Worm (Caenorhabditis elegans) whole organism, midembryonic: Measurements from ENCODE around the gene F59E12.8.
"Not testable (repeated sequence)": the region's sequence is repeated elsewhere in the genome, so short reads cannot be mapped to it uniquely, and the experiment has no call there.

ENCODE experiments used
- T22C8.4 ChIP-seq: fragments of 200-800 bp; sonication (Bioruptor generic); IDR thresholded peaks from 2 replicates; pipeline ENCODE4 v1.3.6; 2022; ENCODE audit warnings: missing genetic modification characterization, missing compliant biosample characterization
- cog-1 ChIP-seq: sonication (generic microtip); optimal IDR thresholded peaks from 2 replicates; lab custom pipeline; 2016; ENCODE audit warnings: missing genetic modification characterization, missing compliant biosample characterization
- flt-1 ChIP-seq: fragments of 200-800 bp; sonication (Bioruptor generic); IDR thresholded peaks from 2 replicates; pipeline ENCODE4 v1.3.6; 2022; ENCODE audit warnings: missing genetic modification characterization, missing compliant biosample characterization
- klf-2 ChIP-seq: fragments of 200-800 bp; sonication (Bioruptor generic); conservative IDR thresholded peaks from 2 replicates; pipeline ENCODE4 v1.3.6; 2022; ENCODE audit warnings: missing genetic modification reagents, missing genetic modification characterization, missing compliant biosample characterization
- med-1 ChIP-seq: sonication (generic microtip); optimal IDR thresholded peaks from 2 replicates; lab custom pipeline; 2017; ENCODE audit warnings: missing genetic modification characterization, mild to moderate bottlenecking, missing compliant biosample characterization, antibody characterized with exemption, missing genetic modification reagents; ENCODE audit not compliant: insufficient read depth
- ref-1 ChIP-seq: fragments of 200-800 bp; sonication (Bioruptor generic); conservative IDR thresholded peaks from 2 replicates; pipeline ENCODE4 v1.3.6; 2022; ENCODE audit warnings: missing genetic modification reagents, missing genetic modification characterization, missing compliant biosample characterization
- tab-1 ChIP-seq: fragments of 200-800 bp; sonication (Bioruptor generic); IDR thresholded peaks from 2 replicates; pipeline ENCODE4 v1.3.6; 2022; ENCODE audit warnings: missing genetic modification characterization, missing compliant biosample characterization
- ztf-23 ChIP-seq: fragments of 200-800 bp; sonication (Bioruptor generic); IDR thresholded peaks from 2 replicates; pipeline ENCODE4 v1.3.6; 2022; ENCODE audit warnings: missing genetic modification reagents, missing genetic modification characterization, missing compliant biosample characterization
- ztf-29 ChIP-seq: fragments of 200-800 bp; sonication (Bioruptor generic); IDR thresholded peaks from 2 replicates; pipeline ENCODE4 v1.3.6; 2022; ENCODE audit warnings: missing genetic modification reagents, missing genetic modification characterization, missing compliant biosample characterization

F59E12.8 gene

DNA sequence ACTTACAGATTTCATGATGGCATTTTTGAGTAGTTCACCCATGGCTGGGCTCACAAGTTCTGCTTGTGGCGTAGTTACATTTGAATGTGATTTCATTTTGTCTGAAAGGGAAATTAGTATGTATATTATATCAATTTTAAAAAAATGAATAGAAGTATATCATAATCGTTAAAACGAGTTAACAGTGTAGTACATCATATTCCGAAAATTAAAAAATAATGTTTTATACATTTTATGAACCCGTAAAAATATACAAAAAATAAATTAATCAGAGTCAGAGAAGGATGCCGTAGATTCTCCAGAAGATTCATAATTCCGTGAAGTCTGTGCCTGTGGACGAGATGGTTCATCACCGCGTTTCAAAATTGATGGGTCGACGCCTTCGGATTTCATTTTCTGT is 10.2 kb upstream of the F59E12.8 start, which contains the start of gene F59E12.9:
Gene F59E12.9, minus strand, starts transcription at position 101 of the 400 bp plus-strand sequence.
- TF ChIP-seq ref-1 (GFP tag; lab: Robert Waterston, UW) (no peak), T22C8.4 (no peak), tab-1 (GFP tag; lab: Robert Waterston, UW) (no peak), med-1 (GFP tag; lab: Kevin White, UChicago) (no peak), ztf-23 (GFP tag; lab: Robert Waterston, UW) (no peak), ztf-29 (GFP tag; lab: Robert Waterston, UW) (no peak), flt-1 (GFP tag; lab: Robert Waterston, UW) (no peak), klf-2 (GFP tag; lab: Robert Waterston, UW) (no peak), cog-1 (tag; lab: Kevin White, UChicago) (no peak)

DNA sequence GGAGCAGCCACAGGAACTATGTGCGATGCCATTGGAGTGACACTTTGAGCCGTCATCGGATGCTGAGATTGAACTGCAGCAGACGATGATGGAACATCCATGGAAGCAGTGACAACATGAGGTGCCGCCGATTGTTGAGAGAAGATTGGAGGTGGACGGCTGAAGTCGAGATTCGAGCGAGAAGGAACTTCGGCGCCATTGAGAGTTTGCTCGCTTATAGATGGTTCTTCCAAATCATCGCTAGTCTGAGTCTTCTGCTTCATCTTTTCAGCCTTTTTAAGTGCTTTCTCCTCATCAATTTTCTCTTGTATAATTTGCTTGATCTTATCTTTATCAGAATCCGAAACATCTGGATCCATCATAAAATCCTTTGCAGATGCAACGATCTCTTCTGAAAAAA is 5.4 kb upstream of the F59E12.8 start:
- TF ChIP-seq med-1 (GFP tag; lab: Kevin White, UChicago) (no peak), cog-1 (tag; lab: Kevin White, UChicago) (no peak), klf-2 (GFP tag; lab: Robert Waterston, UW) (no peak), tab-1 (GFP tag; lab: Robert Waterston, UW) (no peak), ref-1 (GFP tag; lab: Robert Waterston, UW) (no peak), ztf-23 (GFP tag; lab: Robert Waterston, UW) (no peak), flt-1 (GFP tag; lab: Robert Waterston, UW) (no peak), T22C8.4 (no peak), ztf-29 (GFP tag; lab: Robert Waterston, UW) (no peak)

DNA sequence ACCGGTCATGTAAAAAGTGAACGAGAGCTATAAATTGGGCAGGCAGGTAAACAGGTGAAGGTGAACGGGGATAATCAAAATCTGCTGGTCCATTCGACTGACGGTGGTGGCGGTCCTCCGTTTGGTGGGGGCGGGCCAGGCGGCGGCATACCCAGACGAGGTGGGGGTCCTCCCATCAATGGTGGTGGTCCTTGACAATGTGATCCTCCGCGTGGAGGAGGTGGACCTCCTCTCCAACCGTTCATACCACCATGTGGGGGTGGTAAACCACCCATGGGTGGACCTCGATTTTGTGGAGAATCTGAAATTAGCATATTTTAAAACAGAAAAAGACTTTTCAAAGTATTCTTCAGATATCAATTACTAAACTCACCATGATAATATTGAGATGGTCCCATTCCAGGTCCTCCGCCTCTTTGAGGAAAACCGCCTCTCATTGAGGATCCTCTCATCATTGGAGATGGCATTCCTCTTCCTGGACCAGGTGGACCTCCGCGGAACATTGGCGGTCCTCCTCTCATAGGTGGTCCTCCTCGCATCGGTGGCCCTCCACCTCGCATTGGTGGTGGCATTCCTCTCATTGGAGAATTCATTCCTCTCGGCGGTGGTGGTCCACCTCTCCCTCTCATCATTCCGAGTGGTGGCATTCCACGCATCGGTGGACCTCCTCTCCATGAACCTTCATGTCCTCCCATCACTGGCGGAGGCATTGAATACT is 3.8 kb upstream of the F59E12.8 start:
- TF ChIP-seq tab-1 (GFP tag; lab: Robert Waterston, UW) (no peak), klf-2 (GFP tag; lab: Robert Waterston, UW) (no peak), flt-1 (GFP tag; lab: Robert Waterston, UW) (no peak), T22C8.4 (no peak), ref-1 (GFP tag; lab: Robert Waterston, UW) (no peak), ztf-29 (GFP tag; lab: Robert Waterston, UW) (no peak), cog-1 (tag; lab: Kevin White, UChicago) (no peak)

DNA sequence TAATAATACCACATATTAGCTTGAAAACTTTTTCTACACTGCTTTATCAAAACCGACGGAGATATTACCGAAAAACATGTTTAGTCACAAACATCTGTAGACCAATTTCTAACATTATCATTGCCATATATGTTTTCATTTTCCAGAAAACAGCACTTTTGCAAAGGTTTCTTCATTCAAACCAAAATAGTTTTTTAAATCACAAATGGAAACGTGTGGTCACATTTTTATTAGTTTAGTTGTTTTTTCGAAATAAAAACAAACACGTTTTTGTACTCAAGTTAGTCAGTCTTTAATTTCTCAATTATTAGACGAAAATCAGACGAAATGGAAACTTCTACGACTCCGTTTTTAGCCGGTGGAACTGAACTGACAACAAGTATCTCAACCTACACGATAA is 1.3 kb upstream of the F59E12.8 start, which contains the start of gene F59E12.3:
Gene F59E12.3, plus strand, starts transcription at position 301 of the 400 bp plus-strand sequence.
- TF ChIP-seq T22C8.4 = no peak

DNA sequence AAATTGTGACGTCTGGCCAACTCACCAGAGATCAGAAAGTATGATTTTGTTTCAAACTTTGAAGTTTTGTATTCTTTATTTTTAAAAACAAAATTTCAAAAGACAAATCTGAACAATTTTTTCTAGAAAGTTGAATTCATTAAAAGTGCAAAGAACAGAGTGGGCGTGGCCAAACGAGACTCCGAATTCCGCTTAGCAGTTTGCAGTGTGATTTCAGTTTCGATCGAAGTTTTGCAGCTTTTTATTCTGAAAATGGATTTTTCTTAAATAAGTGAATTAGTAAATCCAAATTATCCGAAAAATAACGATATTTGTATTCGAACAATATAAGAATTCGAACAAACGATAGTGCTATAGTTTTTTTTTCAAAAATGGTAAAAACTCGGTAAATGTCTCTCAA is 3.3 kb downstream of the F59E12.8 start:
- TF ChIP-seq ztf-29 (GFP tag; lab: Robert Waterston, UW) (no peak), T22C8.4 (no peak), ref-1 (GFP tag; lab: Robert Waterston, UW) (no peak), klf-2 (GFP tag; lab: Robert Waterston, UW) (no peak), med-1 (GFP tag; lab: Kevin White, UChicago) (no peak), flt-1 (GFP tag; lab: Robert Waterston, UW) (no peak), cog-1 (tag; lab: Kevin White, UChicago) (no peak), ztf-23 (GFP tag; lab: Robert Waterston, UW) (no peak)

DNA sequence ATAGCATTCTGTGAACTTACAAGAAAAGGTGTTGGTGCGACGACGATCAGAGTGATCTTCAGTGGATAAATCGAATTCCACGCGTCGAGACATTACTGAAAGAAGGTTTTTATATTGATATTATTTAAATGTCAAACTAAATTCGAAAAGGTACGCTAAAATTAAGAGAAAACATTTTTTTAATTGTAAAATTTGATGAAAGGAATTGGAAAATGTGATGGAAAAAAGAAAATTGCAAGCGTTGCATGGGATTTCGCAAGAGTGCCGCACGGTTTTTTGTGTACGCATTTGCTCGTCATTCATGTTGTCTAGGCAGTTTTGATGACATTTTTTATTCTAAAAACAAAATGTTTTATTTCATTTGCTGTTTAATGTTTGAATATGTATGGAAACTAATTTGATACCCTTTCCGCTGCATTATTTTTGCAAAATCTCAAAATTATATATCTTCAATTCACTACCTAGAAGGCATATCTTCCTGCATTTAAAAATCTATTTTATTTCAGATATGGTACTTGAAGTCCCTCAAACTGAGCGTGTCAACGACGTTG is 5.8 kb downstream of the F59E12.8 start, which contains the start of the genes F59E12.6 and npl-4.1:
Gene F59E12.6, minus strand, starts transcription at position 101 of the 551 bp plus-strand sequence.
Gene npl-4.1, plus strand, starts transcription at position 501 of the 551 bp plus-strand sequence.
- TF ChIP-seq ztf-29 (GFP tag; lab: Robert Waterston, UW); klf-2 (GFP tag; lab: Robert Waterston, UW); cog-1 (tag; lab: Kevin White, UChicago): not testable (repeated sequence)

DNA sequence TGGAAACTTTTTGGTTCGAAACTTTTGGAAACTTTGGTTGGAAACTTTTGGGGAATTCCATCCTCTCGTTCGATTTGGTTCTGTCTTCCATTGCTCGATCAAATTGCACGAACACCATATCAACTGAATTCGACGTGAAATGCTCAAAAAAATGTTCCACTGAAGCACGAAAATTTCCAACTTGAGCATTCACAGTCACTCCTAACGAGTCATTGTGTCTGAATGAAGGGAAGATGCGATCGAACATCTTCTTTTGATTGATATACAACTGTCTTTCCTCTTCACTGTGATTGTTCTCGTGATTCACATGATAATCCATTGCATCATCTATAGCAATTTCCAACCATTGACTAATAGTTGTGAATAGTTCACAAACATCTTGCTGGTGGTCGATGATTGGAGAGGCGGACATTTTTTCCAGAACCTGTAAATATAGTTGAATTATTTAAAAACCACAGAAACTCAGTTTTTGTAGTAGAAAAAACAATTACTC is 8.4 kb downstream of the F59E12.8 start, which contains the start of gene F59E12.15:
Gene F59E12.15, minus strand, starts transcription at position 51 of the 493 bp plus-strand sequence.
- TF ChIP-seq ztf-29 (GFP tag; lab: Robert Waterston, UW) (no peak), ztf-23 (GFP tag; lab: Robert Waterston, UW) (no peak)

DNA sequence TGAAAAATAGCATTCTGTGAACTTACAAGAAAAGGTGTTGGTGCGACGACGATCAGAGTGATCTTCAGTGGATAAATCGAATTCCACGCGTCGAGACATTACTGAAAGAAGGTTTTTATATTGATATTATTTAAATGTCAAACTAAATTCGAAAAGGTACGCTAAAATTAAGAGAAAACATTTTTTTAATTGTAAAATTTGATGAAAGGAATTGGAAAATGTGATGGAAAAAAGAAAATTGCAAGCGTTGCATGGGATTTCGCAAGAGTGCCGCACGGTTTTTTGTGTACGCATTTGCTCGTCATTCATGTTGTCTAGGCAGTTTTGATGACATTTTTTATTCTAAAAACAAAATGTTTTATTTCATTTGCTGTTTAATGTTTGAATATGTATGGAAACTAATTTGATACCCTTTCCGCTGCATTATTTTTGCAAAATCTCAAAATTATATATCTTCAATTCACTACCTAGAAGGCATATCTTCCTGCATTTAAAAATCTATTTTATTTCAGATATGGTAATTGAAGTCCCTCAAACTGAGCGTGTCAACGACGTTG is 14.3 kb downstream of the F59E12.8 start, which contains the start of the genes eif-3.L and npl-4.2:
Gene eif-3.L, minus strand, starts transcription at position 101 of the 557 bp plus-strand sequence.
Gene npl-4.2, plus strand, starts transcription at position 507 of the 557 bp plus-strand sequence.
- TF ChIP-seq ztf-23 (GFP tag; lab: Robert Waterston, UW); med-1 (GFP tag; lab: Kevin White, UChicago); klf-2 (GFP tag; lab: Robert Waterston, UW): not testable (repeated sequence)

DNA sequence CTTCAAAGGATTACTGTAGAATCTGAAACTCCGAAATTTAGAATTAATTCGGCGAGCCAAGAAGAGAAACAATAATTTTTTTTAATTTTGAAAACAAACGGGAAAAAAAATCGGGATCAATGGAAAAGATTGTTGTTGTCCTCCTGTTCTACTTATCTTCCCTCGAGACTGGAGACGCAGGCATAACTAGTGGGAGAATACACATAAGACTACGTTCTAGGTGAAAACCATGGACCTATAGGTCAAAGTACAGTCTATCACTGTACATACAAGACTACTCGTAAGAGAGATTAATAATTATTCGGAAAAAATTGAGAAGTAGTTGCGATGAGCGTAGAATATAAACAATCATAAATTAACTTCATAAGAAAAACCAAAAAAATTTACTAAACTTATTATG is 17.4 kb downstream of the F59E12.8 start, which contains the start of gene dhs-6:
Gene dhs-6, minus strand, starts transcription at position 22 of the 400 bp plus-strand sequence.
- TF ChIP-seq cog-1 (tag; lab: Kevin White, UChicago) (no peak), ztf-23 (GFP tag; lab: Robert Waterston, UW) (no peak)
